Fruit fly (Drosophila melanogaster) whole organism, prepupa: ENCODE measurements around the gene CG11370.

Experiments used
- Blimp-1 ChIP-seq: fragments of 200-800 bp; sonication (Bioruptor generic); optimal IDR thresholded peaks from 3 replicates; lab custom pipeline; 2017; ENCODE audit warnings: missing biosample characterization, missing genetic modification characterization, mild to moderate bottlenecking, moderate library complexity, missing genetic modification reagents
- CG10631 ChIP-seq: fragments of 200-800 bp; sonication (Bioruptor generic); optimal IDR thresholded peaks from 2 replicates; lab custom pipeline; 2016; ENCODE audit warnings: missing biosample characterization, missing genetic modification characterization
- CG10669 ChIP-seq: fragments of 200-800 bp; sonication (Bioruptor generic); optimal IDR thresholded peaks from 3 replicates; lab custom pipeline; 2018; ENCODE audit warnings: missing biosample characterization, mild to moderate bottlenecking, missing genetic modification characterization, moderate library complexity
- CG11762 ChIP-seq: fragments of 200-800 bp; sonication (Bioruptor generic); optimal IDR thresholded peaks from 3 replicates; lab custom pipeline; 2016; ENCODE audit warnings: missing biosample characterization, missing genetic modification characterization; ENCODE audit not compliant: insufficient read depth
- CG11902 ChIP-seq: fragments of 200-800 bp; sonication (Bioruptor generic); optimal IDR thresholded peaks from 3 replicates; lab custom pipeline; 2016; ENCODE audit warnings: missing biosample characterization, missing genetic modification characterization
- CG1621 ChIP-seq: fragments of 200-800 bp; sonication (Bioruptor generic); optimal IDR thresholded peaks from 3 replicates; lab custom pipeline; 2018; ENCODE audit warnings: missing biosample characterization, mild to moderate bottlenecking, missing genetic modification characterization
- CG16779 ChIP-seq: fragments of 200-800 bp; sonication (Bioruptor generic); optimal IDR thresholded peaks from 3 replicates; lab custom pipeline; 2017; ENCODE audit warnings: missing biosample characterization, mild to moderate bottlenecking, missing genetic modification characterization
- CG32006 ChIP-seq: fragments of 200-800 bp; sonication (Bioruptor generic); optimal IDR thresholded peaks from 3 replicates; lab custom pipeline; 2017; ENCODE audit warnings: missing biosample characterization, mild to moderate bottlenecking, missing genetic modification characterization
- CG34406 ChIP-seq: fragments of 200-800 bp; sonication (Bioruptor generic); optimal IDR thresholded peaks from 3 replicates; lab custom pipeline; 2016; ENCODE audit warnings: missing biosample characterization, missing genetic modification characterization
- CG4318 ChIP-seq: fragments of 200-800 bp; sonication (Bioruptor generic); optimal IDR thresholded peaks from 3 replicates; lab custom pipeline; 2017; ENCODE audit warnings: missing biosample characterization, mild to moderate bottlenecking, missing genetic modification characterization
- CG6163 ChIP-seq: fragments of 200-800 bp; sonication (Bioruptor generic); IDR thresholded peaks from 3 replicates; pipeline ENCODE4 v1.3.6; 2022; ENCODE audit warnings: missing biosample characterization, missing genetic modification characterization
- CG7368 ChIP-seq: fragments of 200-800 bp; sonication (Bioruptor generic); optimal IDR thresholded peaks from 3 replicates; lab custom pipeline; 2016; ENCODE audit warnings: missing biosample characterization, missing genetic modification characterization
- CG8119 ChIP-seq: fragments of 200-800 bp; sonication (Bioruptor generic); IDR thresholded peaks from 3 replicates; pipeline ENCODE4 v1.3.6; 2022; ENCODE audit warnings: missing biosample characterization, missing genetic modification characterization
- CG8319 ChIP-seq: fragments of 200-800 bp; sonication (Bioruptor generic); optimal IDR thresholded peaks from 3 replicates; lab custom pipeline; 2016; ENCODE audit warnings: missing biosample characterization, missing genetic modification characterization
- CG8632 ChIP-seq: fragments of 200-800 bp; sonication (Bioruptor generic); optimal IDR thresholded peaks from 3 replicates; lab custom pipeline; 2016; ENCODE audit warnings: missing biosample characterization, missing genetic modification characterization
- CG9139 ChIP-seq: fragments of 200-800 bp; sonication (Bioruptor generic); optimal IDR thresholded peaks from 3 replicates; lab custom pipeline; 2017; ENCODE audit warnings: missing biosample characterization, mild to moderate bottlenecking, missing genetic modification characterization
- Eip75B ChIP-seq: fragments of 200-800 bp; sonication (Bioruptor generic); optimal IDR thresholded peaks from 3 replicates; lab custom pipeline; 2016; ENCODE audit warnings: missing biosample characterization, missing genetic modification characterization
- Eip78C ChIP-seq: fragments of 200-800 bp; sonication (Bioruptor generic); peaks from one replicate; lab custom pipeline; 2016; ENCODE audit warnings: missing biosample characterization, missing genetic modification characterization
- Eip93F ChIP-seq: fragments of 200-800 bp; sonication (Bioruptor generic); optimal IDR thresholded peaks from 2 replicates; lab custom pipeline; 2016; ENCODE audit warnings: missing biosample characterization, mild to moderate bottlenecking, missing genetic modification characterization
- Ets96B ChIP-seq: fragments of 200-800 bp; optimal IDR thresholded peaks from 2 replicates; lab custom pipeline; 2019; ENCODE audit warnings: missing biosample characterization, mild to moderate bottlenecking, missing genetic modification characterization, moderate library complexity
- Hr38 ChIP-seq: sonication (Bioruptor generic); optimal IDR thresholded peaks from 2 replicates; lab custom pipeline; 2016; ENCODE audit warnings: missing biosample characterization, missing genetic modification characterization
- Hr39 ChIP-seq: fragments of 200-800 bp; sonication (Bioruptor generic); optimal IDR thresholded peaks from 2 replicates; lab custom pipeline; 2016; ENCODE audit warnings: missing biosample characterization, missing genetic modification characterization
- Hr4 ChIP-seq: fragments of 200-800 bp; sonication (Bioruptor generic); optimal IDR thresholded peaks from 3 replicates; lab custom pipeline; 2016; ENCODE audit warnings: missing biosample characterization, missing genetic modification characterization
- Lpt ChIP-seq: fragments of 200-800 bp; sonication (Bioruptor generic); optimal IDR thresholded peaks from 3 replicates; lab custom pipeline; 2016; ENCODE audit warnings: missing biosample characterization, missing genetic modification characterization
- OdsH ChIP-seq: fragments of 200-800 bp; sonication (Bioruptor generic); optimal IDR thresholded peaks from 3 replicates; lab custom pipeline; 2016; ENCODE audit warnings: missing biosample characterization, missing genetic modification characterization
- Smox ChIP-seq: fragments of 200-800 bp; sonication (Bioruptor generic); optimal IDR thresholded peaks from 3 replicates; lab custom pipeline; 2016; ENCODE audit warnings: missing biosample characterization, missing genetic modification characterization
- Sox102F ChIP-seq: fragments of 200-800 bp; sonication (Bioruptor generic); optimal IDR thresholded peaks from 2 replicates; lab custom pipeline; 2016; ENCODE audit warnings: missing biosample characterization, mild to moderate bottlenecking, missing genetic modification characterization
- Sox14 ChIP-seq: fragments of 200-800 bp; sonication (Bioruptor generic); optimal IDR thresholded peaks from 3 replicates; lab custom pipeline; 2016; ENCODE audit warnings: missing biosample characterization, missing genetic modification characterization
- Sox15 ChIP-seq: fragments of 200-800 bp; sonication (Bioruptor generic); optimal IDR thresholded peaks from 3 replicates; lab custom pipeline; 2016; ENCODE audit warnings: missing biosample characterization, missing genetic modification characterization
- achi ChIP-seq: fragments of 200-800 bp; sonication (Bioruptor generic); optimal IDR thresholded peaks from 3 replicates; lab custom pipeline; 2016; ENCODE audit warnings: missing biosample characterization, missing genetic modification characterization
- acj6 ChIP-seq: fragments of 200-800 bp; sonication (Bioruptor generic); optimal IDR thresholded peaks from 3 replicates; lab custom pipeline; 2016; ENCODE audit warnings: missing biosample characterization, missing genetic modification characterization
- cyc ChIP-seq: fragments of 200-800 bp; sonication (Bioruptor generic); optimal IDR thresholded peaks from 3 replicates; lab custom pipeline; 2016; ENCODE audit warnings: missing biosample characterization, missing genetic modification characterization
- dac ChIP-seq: fragments of 200-800 bp; sonication (Bioruptor generic); optimal IDR thresholded peaks from 2 replicates; lab custom pipeline; 2017; ENCODE audit warnings: missing biosample characterization, mild to moderate bottlenecking, missing genetic modification characterization
- dsx ChIP-seq: fragments of 200-800 bp; optimal IDR thresholded peaks from 3 replicates; lab custom pipeline; 2019; ENCODE audit warnings: missing biosample characterization, mild to moderate bottlenecking, missing genetic modification characterization, moderate library complexity; ENCODE audit not compliant: poor library complexity, severe bottlenecking
- esn ChIP-seq: fragments of 200-800 bp; sonication (Bioruptor generic); optimal IDR thresholded peaks from 2 replicates; lab custom pipeline; 2016; ENCODE audit warnings: missing biosample characterization, mild to moderate bottlenecking, missing genetic modification characterization, moderate library complexity
- fd85E ChIP-seq: fragments of 200-800 bp; sonication (Bioruptor generic); optimal IDR thresholded peaks from 3 replicates; lab custom pipeline; 2016; ENCODE audit warnings: missing biosample characterization, missing genetic modification characterization
- fkh ChIP-seq: fragments of 200-800 bp; sonication (Bioruptor generic); optimal IDR thresholded peaks from 3 replicates; lab custom pipeline; 2017; ENCODE audit warnings: missing biosample characterization, mild to moderate bottlenecking, missing genetic modification characterization, moderate library complexity
- lz ChIP-seq: fragments of 200-800 bp; sonication (Bioruptor generic); optimal IDR thresholded peaks from 3 replicates; lab custom pipeline; 2016; ENCODE audit warnings: missing biosample characterization, missing genetic modification characterization
- salr ChIP-seq, 2 experiments: fragments of 200-800 bp; sonication (Bioruptor generic); optimal IDR thresholded peaks; 3 replicates each; lab custom pipeline; 2016 to 2018; ENCODE audit warnings: missing biosample characterization in 2 of 2, missing genetic modification characterization in 2 of 2, mild to moderate bottlenecking in 1 of 2
- ss ChIP-seq, 2 experiments: fragments of 200-800 bp; sonication (Bioruptor generic); optimal IDR thresholded peaks; 2 replicates in 1 of 2; 3 replicates in 1 of 2; lab custom pipeline; 2017 to 2018; ENCODE audit warnings: mild to moderate bottlenecking in 2 of 2, missing biosample characterization in 2 of 2, missing genetic modification characterization in 2 of 2, moderate library complexity in 1 of 2
- topi ChIP-seq: fragments of 200-800 bp; sonication (Bioruptor generic); optimal IDR thresholded peaks from 3 replicates; lab custom pipeline; 2016; ENCODE audit warnings: missing biosample characterization, missing genetic modification characterization
- vri ChIP-seq: fragments of 200-800 bp; sonication (Bioruptor generic); optimal IDR thresholded peaks from 3 replicates; lab custom pipeline; 2016; ENCODE audit warnings: missing biosample characterization, mild to moderate bottlenecking, missing genetic modification characterization

CG11370 gene

dm6 chr3L:22717137-22717767 lies 5.3 kb downstream of the CG11370 start, which contains the start of the genes ArfGAP3 and CG32452 (continued):
- peak; percentile 68 for TF ChIP-seq cyc (GFP tag; lab: Kevin White, UChicago)
- peak; percentile 24 for TF ChIP-seq CG11762
- TF ChIP-seq CG8119 (GFP tag; lab: Robert Waterston, UW): peak; percentile 63
- peak; percentile 38 for TF ChIP-seq Lpt (GFP tag; lab: Kevin White, UChicago)
- TF ChIP-seq CG16779: no peak
- no peak for TF ChIP-seq Hr38
- peak; percentile 76 for TF ChIP-seq Eip78C
- peak; percentile 79 for TF ChIP-seq esn (GFP tag; lab: Kevin White, UChicago)
- peak; percentile 43 for TF ChIP-seq CG7368
- TF ChIP-seq CG9139 (GFP tag; lab: Kevin White, UChicago): no peak
- TF ChIP-seq Hr4 (GFP tag; lab: Kevin White, UChicago): peak; percentile 76
- peak; percentile 71 for TF ChIP-seq CG32006 (GFP tag; lab: Kevin White, UChicago)
- TF ChIP-seq CG8319 (GFP tag; lab: Kevin White, UChicago): peak; percentile 45
- TF ChIP-seq Blimp-1 (GFP tag; lab: Kevin White, UChicago): no peak
- no peak for TF ChIP-seq ss (GFP tag; optimal IDR thresholded peaks at IDR 0.05; lab: Kevin White, UChicago)
- peak; percentile 67 for TF ChIP-seq topi (GFP tag; lab: Kevin White, UChicago)
- TF ChIP-seq Ets96B (tag; lab: Kevin White, UChicago): peak; percentile 52
- TF ChIP-seq CG34406 (GFP tag; lab: Kevin White, UChicago): peak; percentile 48
- TF ChIP-seq CG11902 (GFP tag; lab: Kevin White, UChicago): peak; percentile 55
- TF ChIP-seq Sox14: peak; percentile 54
- peak; percentile 71 for TF ChIP-seq Hr39 (GFP tag; lab: Kevin White, UChicago)
- peak; percentile 19 for TF ChIP-seq Eip93F (GFP tag; lab: Kevin White, UChicago)
- TF ChIP-seq CG6163 (GFP tag; lab: Robert Waterston, UW): peak; percentile 78
- TF ChIP-seq Smox (GFP tag; lab: Kevin White, UChicago): no peak
- TF ChIP-seq Eip75B (GFP tag; lab: Kevin White, UChicago): peak; percentile 79
- peak in 1 of 2 experiments; percentile 70 for TF ChIP-seq salr (GFP tag; optimal IDR thresholded peaks at IDR 0.05; lab: Kevin White, UChicago)
- no peak for TF ChIP-seq fd85E (GFP tag; lab: Kevin White, UChicago)
- no peak for TF ChIP-seq Sox102F (GFP tag; lab: Kevin White, UChicago)
- TF ChIP-seq dac (GFP tag; lab: Kevin White, UChicago): no peak
- peak; percentile 81 for TF ChIP-seq lz (GFP tag; lab: Kevin White, UChicago)
- TF ChIP-seq CG10631 (GFP tag; lab: Kevin White, UChicago): peak; percentile 75
- peak; percentile 55 for TF ChIP-seq Sox15 (GFP tag; lab: Kevin White, UChicago)
- peak; percentile 71 for TF ChIP-seq achi (GFP tag; lab: Kevin White, UChicago)
- TF ChIP-seq CG8632 (GFP tag; lab: Kevin White, UChicago): peak; percentile 48
- peak; percentile 50 for TF ChIP-seq CG1621 (tag; lab: Kevin White, UChicago)
- TF ChIP-seq vri (GFP tag; lab: Kevin White, UChicago): no peak
- TF ChIP-seq fkh (GFP tag; lab: Kevin White, UChicago): no peak
- no peak for TF ChIP-seq CG10669 (GFP tag; lab: Kevin White, UChicago)
- peak; percentile 77 for TF ChIP-seq OdsH (GFP tag; lab: Kevin White, UChicago)
- TF ChIP-seq CG4318 (GFP tag; lab: Kevin White, UChicago): peak; percentile 51
- TF ChIP-seq dsx (GFP tag; lab: Kevin White, UChicago): peak; percentile 45
- peak; percentile 73 for TF ChIP-seq acj6 (GFP tag; lab: Kevin White, UChicago)
- TF ChIP-seq, all 60 proteins: peak for 40
